Worm (Caenorhabditis elegans): ENCODE data around the gene C05C10.5.

The C05C10.5 gene

ce11 chrII:9921622-9922269, 17.1 kb upstream of the C05C10.5 start, which contains the start of gene C05C10.2:
Gene C05C10.2 (plus strand): TSS chrII:9922219.
- no peak for TF ChIP-seq nhr-28 (tag; optimal IDR thresholded peaks at IDR 0.05)
- no peak for TF ChIP-seq pag-3 (tag; optimal IDR thresholded peaks at IDR 0.05; ENCODE audit: borderline replicate concordance, insufficient read depth)
- no peak for TF ChIP-seq mab-9 (GFP tag; IDR thresholded peaks at IDR 0.05)
- peak; percentile 28 for TF ChIP-seq blmp-1 (tag; optimal IDR thresholded peaks at IDR 0.05)
- peak in 1 of 2 experiments; percentile 11 for TF ChIP-seq lin-35 (GFP tag; optimal IDR thresholded peaks at IDR 0.05)
- TF ChIP-seq nhr-76 (tag; optimal IDR thresholded peaks at IDR 0.05), result no peak
- no peak for TF ChIP-seq irx-1 (tag; optimal IDR thresholded peaks at IDR 0.05)
- TF ChIP-seq lsy-2 (tag; optimal IDR thresholded peaks at IDR 0.05), result no peak
- TF ChIP-seq ceh-90 (tag; optimal IDR thresholded peaks at IDR 0.05), result no peak
- no peak for TF ChIP-seq mef-2 (tag; optimal IDR thresholded peaks at IDR 0.05)
- no peak for TF ChIP-seq C16A3.4 (tag; optimal IDR thresholded peaks at IDR 0.05)
- no peak for TF ChIP-seq unc-30 (tag; optimal IDR thresholded peaks at IDR 0.05)
- TF ChIP-seq ceh-82 (tag; optimal IDR thresholded peaks at IDR 0.05), result no peak
- peak in 1 of 2 experiments; percentile 44 for TF ChIP-seq efl-1 (optimal IDR thresholded peaks at IDR 0.05)
- peak in 1 of 2 experiments; percentile 27 for TF ChIP-seq efl-1 (GFP tag; optimal IDR thresholded peaks at IDR 0.05 in 1 of 2)
- TF ChIP-seq hpl-2 (GFP tag; optimal IDR thresholded peaks at IDR 0.05), result no peak
- no peak for TF ChIP-seq skn-1 (tag; optimal IDR thresholded peaks at IDR 0.05)
- TF ChIP-seq egl-13 (tag; optimal IDR thresholded peaks at IDR 0.05), result no peak
- TF ChIP-seq ceh-8 (GFP tag; optimal IDR thresholded peaks at IDR 0.05), result no peak
- no peak for TF ChIP-seq ces-1 (GFP tag; optimal IDR thresholded peaks at IDR 0.05)
- peak; percentile 5 for TF ChIP-seq mep-1 (tag; optimal IDR thresholded peaks at IDR 0.05)

- TF ChIP-seq snpc-4 (tag; optimal IDR thresholded peaks at IDR 0.05) (no peak), mef-2 (tag; optimal IDR thresholded peaks at IDR 0.05) (no peak), ztf-4 (tag; optimal IDR thresholded peaks at IDR 0.05) (no peak), vab-15 (tag; optimal IDR thresholded peaks at IDR 0.05) (no peak)
These were observed 10.4 kb upstream of the C05C10.5 start for ce11 chrII:9928470-9928869.

- TF ChIP-seq elt-3 (tag; optimal IDR thresholded peaks at IDR 0.05) (no peak), ceh-8 (GFP tag; optimal IDR thresholded peaks at IDR 0.05) (no peak), C34B4.2 (tag; optimal IDR thresholded peaks at IDR 0.05) (no peak), lin-14 (GFP tag; optimal IDR thresholded peaks at IDR 0.05) (peak; percentile 82), ama-1 (optimal IDR thresholded peaks at IDR 0.05) (no peak), mab-9 (GFP tag; IDR thresholded peaks at IDR 0.05) (0 out of 2 replicates have a peak, but pooled peaks have one; percentile 21), ceh-82 (tag; optimal IDR thresholded peaks at IDR 0.05) (peak in 1 of 3 experiments; percentile 18), nhr-71 (tag; optimal IDR thresholded peaks at IDR 0.05) (peak; percentile 82), nhr-90 (tag; optimal IDR thresholded peaks at IDR 0.05; ENCODE audit: poor library complexity) (no peak), dsc-1 (tag; optimal IDR thresholded peaks at IDR 0.05) (peak; percentile 35), unc-30 (tag; optimal IDR thresholded peaks at IDR 0.05) (no peak), tlp-1 (tag; optimal IDR thresholded peaks at IDR 0.05) (no peak), nhr-20 (tag; optimal IDR thresholded peaks at IDR 0.05) (peak; percentile 46), C04F5.9 (tag; optimal IDR thresholded peaks at IDR 0.05) (peak; percentile 9), snu-23 (GFP tag; optimal IDR thresholded peaks at IDR 0.05) (peak; percentile 59), Y116A8C.19 (tag; optimal IDR thresholded peaks at IDR 0.05; ENCODE audit: borderline replicate concordance) (no peak), tbx-2 (tag; optimal IDR thresholded peaks at IDR 0.05) (peak; percentile 68), unc-130 (tag; optimal IDR thresholded peaks at IDR 0.05) (no peak), ces-1 (GFP tag; optimal IDR thresholded peaks at IDR 0.05) (no peak), aha-1 (tag; optimal IDR thresholded peaks at IDR 0.05) (no peak), xbp-1 (tag; optimal IDR thresholded peaks at IDR 0.05) (peak; percentile 36), unc-86 (tag; optimal IDR thresholded peaks at IDR 0.05) (peak; percentile 51), ceh-90 (tag; optimal IDR thresholded peaks at IDR 0.05) (peak; percentile 68), pag-3 (tag; optimal IDR thresholded peaks at IDR 0.05; ENCODE audit: borderline replicate concordance, insufficient read depth) (no peak), nhr-11 (tag; optimal IDR thresholded peaks at IDR 0.05) (peak; percentile 23), egl-27 (tag; optimal IDR thresholded peaks at IDR 0.05) (no peak), pqm-1 (tag; optimal IDR thresholded peaks at IDR 0.05) (no peak), hlh-4 (tag; optimal IDR thresholded peaks at IDR 0.05) (no peak), lin-15B (tag; optimal IDR thresholded peaks at IDR 0.05) (peak; percentile 48), zag-1 (tag; optimal IDR thresholded peaks at IDR 0.05) (no peak), isw-1 (GFP tag; IDR thresholded peaks at IDR 0.05) (peak; percentile 63), nhr-47 (tag; optimal IDR thresholded peaks at IDR 0.05) (peak; percentile 68), nhr-28 (tag; optimal IDR thresholded peaks at IDR 0.05) (no peak)
These were observed 7.8 kb upstream of the C05C10.5 start for ce11 chrII:9931012-9931411.
